Worm (Caenorhabditis elegans) whole organism, early embryonic: ENCODE results near the gene C08D8.7.

Source experiments
- F13C5.2 ChIP-seq: sonication (generic microtip); optimal IDR thresholded peaks from 2 replicates; lab custom pipeline; 2017; ENCODE audit warnings: mild to moderate bottlenecking, missing genetic modification characterization, inconsistent platforms, missing compliant biosample characterization
- ceh-13 ChIP-seq: fragments of 200-800 bp; sonication (Bioruptor generic); optimal IDR thresholded peaks from 2 replicates; lab custom pipeline; 2018; ENCODE audit warnings: mild to moderate bottlenecking, missing genetic modification characterization, missing compliant biosample characterization
- hnd-1 ChIP-seq: sonication (generic microtip); optimal IDR thresholded peaks from 2 replicates; lab custom pipeline; 2016; ENCODE audit warnings: missing genetic modification characterization, missing compliant biosample characterization
- tbx-11 ChIP-seq: fragments of 200-800 bp; sonication (Bioruptor generic); IDR thresholded peaks from 2 replicates; pipeline ENCODE4 v1.3.6; 2022; ENCODE audit warnings: missing genetic modification characterization, missing compliant biosample characterization
- tbx-37 ChIP-seq: fragments of 200-800 bp; sonication (Bioruptor generic); conservative IDR thresholded peaks from 2 replicates; pipeline ENCODE4 v1.3.6; 2022; ENCODE audit warnings: missing genetic modification reagents, missing genetic modification characterization, missing compliant biosample characterization

- TF ChIP-seq F13C5.2 (tag; lab: Kevin White, UChicago) (no peak), ceh-13 (GFP tag; lab: Kevin White, UChicago) (no peak), tbx-37 (no peak), tbx-11 (GFP tag; lab: Robert Waterston, UW) (no peak), hnd-1 (tag; lab: Kevin White, UChicago) (no peak)
Measured at ce11 chrV:8307681-8308080, 33.3 kb upstream of the C08D8.7 start, which contains the start of gene clec-218.
